Fruit fly (Drosophila melanogaster): ENCODE results near the gene Ama.

Gene Ama

DNA sequence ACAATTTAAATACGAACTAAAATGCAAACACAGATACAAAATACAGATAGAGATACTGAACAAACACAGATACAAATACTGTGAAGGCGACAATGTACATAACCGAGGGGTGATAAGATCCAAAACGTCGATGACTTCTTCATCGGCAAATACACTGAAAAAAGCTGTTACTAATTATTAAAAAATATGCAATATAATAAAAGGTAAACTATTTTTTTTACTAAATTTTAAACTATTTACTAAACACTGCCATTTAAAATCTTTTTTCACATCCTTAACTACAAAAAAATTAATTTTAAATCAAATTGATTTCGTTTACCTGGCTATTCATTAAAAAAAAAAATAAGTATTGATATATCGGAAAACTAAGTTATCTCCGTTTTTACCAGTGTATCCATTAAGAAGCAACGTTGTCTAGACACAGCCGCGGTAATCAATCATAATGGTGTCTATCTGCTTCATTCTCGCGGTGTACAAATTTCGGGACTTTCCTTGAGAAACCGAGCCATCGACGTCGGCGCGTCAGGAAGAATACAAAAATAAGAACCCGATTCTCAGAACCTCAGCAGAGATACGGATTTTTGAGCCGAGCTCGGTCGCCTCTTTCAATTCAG is 508 bp downstream of the Ama start (continued):
- no peak for TF ChIP-seq mam (GFP tag; optimal IDR thresholded peaks at IDR 0.05)
- TF ChIP-seq CG1647 (GFP tag; optimal IDR thresholded peaks at IDR 0.05), result no peak
- TF ChIP-seq CG32772 (GFP tag; IDR thresholded peaks at IDR 0.05), result peak; percentile 72
- peak; percentile 65 for TF ChIP-seq CG15011 (GFP tag; optimal IDR thresholded peaks at IDR 0.05)
- TF ChIP-seq CG30431 (GFP tag; optimal IDR thresholded peaks at IDR 0.05), result peak; percentile 64
- TF ChIP-seq CG2120 (GFP tag; optimal IDR thresholded peaks at IDR 0.05), result no peak
- peak; percentile 52 for TF ChIP-seq CG11398 (GFP tag; optimal IDR thresholded peaks at IDR 0.05)
- TF ChIP-seq Deaf1 (tag; optimal IDR thresholded peaks at IDR 0.05), result peak; percentile 67
- TF ChIP-seq CG9817 (tag; optimal IDR thresholded peaks at IDR 0.05), result peak; percentile 25
- TF ChIP-seq crc (GFP tag; optimal IDR thresholded peaks at IDR 0.05), result no peak
- no peak for TF ChIP-seq tna (GFP tag; IDR thresholded peaks at IDR 0.05; ENCODE audit: partially characterized antibody)
- peak; percentile 73 for TF ChIP-seq sqz (GFP tag; optimal IDR thresholded peaks at IDR 0.05)
- no peak for TF ChIP-seq CG10543 (GFP tag; optimal IDR thresholded peaks at IDR 0.05)
- TF ChIP-seq CG9932 (GFP tag; IDR thresholded peaks at IDR 0.05), result no peak
- TF ChIP-seq Lhr (GFP tag; optimal IDR thresholded peaks at IDR 0.05), result peak; percentile 84
- peak; percentile 81 for TF ChIP-seq CG17359 (tag; optimal IDR thresholded peaks at IDR 0.05)
- TF ChIP-seq D19B (GFP tag; optimal IDR thresholded peaks at IDR 0.05), result peak; percentile 5
- peak; percentile 84 for TF ChIP-seq grn (GFP tag; optimal IDR thresholded peaks at IDR 0.05)
- peak; percentile 15 for TF ChIP-seq Dad (GFP tag; optimal IDR thresholded peaks at IDR 0.05)
- TF ChIP-seq CG9609 (GFP tag; optimal IDR thresholded peaks at IDR 0.05), result peak; percentile 33
- peak; percentile 48 for TF ChIP-seq Atf-2 (GFP tag; optimal IDR thresholded peaks at IDR 0.05)
- TF ChIP-seq lbe (GFP tag; optimal IDR thresholded peaks at IDR 0.05), result peak; percentile 41
- no peak for TF ChIP-seq B-H2 (GFP tag; optimal IDR thresholded peaks at IDR 0.05)
- no peak for TF ChIP-seq dm (GFP tag; optimal IDR thresholded peaks at IDR 0.05)
- TF ChIP-seq crp (GFP tag; optimal IDR thresholded peaks at IDR 0.05), result peak in 1 of 2 experiments; percentile 17
- peak; percentile 79; the same call in 1 of the 2 replicates for TF ChIP-seq CG10959 (GFP tag; IDR thresholded peaks at IDR 0.05)
- TF ChIP-seq otp (GFP tag; IDR thresholded peaks at IDR 0.05), result peak; percentile 75; the same call in 2 of the 3 replicates
- TF ChIP-seq Hey (tag; optimal IDR thresholded peaks at IDR 0.05), result no peak
- TF ChIP-seq nerfin-2 (GFP tag; IDR thresholded peaks at IDR 0.05; ENCODE audit: partially characterized antibody), result no peak
- TF ChIP-seq ab (GFP tag; optimal IDR thresholded peaks at IDR 0.05), result no peak
- TF ChIP-seq CG4282 (GFP tag; optimal IDR thresholded peaks at IDR 0.05), result no peak
- no peak for TF ChIP-seq disco-r (GFP tag; optimal IDR thresholded peaks at IDR 0.05)
- no peak for TF ChIP-seq vnd (GFP tag; IDR thresholded peaks at IDR 0.05; ENCODE audit: partially characterized antibody)
- peak; percentile 0 for TF ChIP-seq Myb (GFP tag; optimal IDR thresholded peaks at IDR 0.05)
- peak; percentile 65 for TF ChIP-seq CG17568 (GFP tag; optimal IDR thresholded peaks at IDR 0.05)
- no peak for TF ChIP-seq ato (GFP tag; IDR thresholded peaks at IDR 0.05; ENCODE audit: partially characterized antibody)
- peak; percentile 84 for TF ChIP-seq CG9437 (GFP tag; optimal IDR thresholded peaks at IDR 0.05)
- no peak; the same call in 2 of the 3 replicates for TF ChIP-seq CG7357 (GFP tag; IDR thresholded peaks at IDR 0.05)
- TF ChIP-seq CG15479 (GFP tag; optimal IDR thresholded peaks at IDR 0.05), result peak; percentile 91
- peak; percentile 80 for TF ChIP-seq CG13123 (GFP tag; optimal IDR thresholded peaks at IDR 0.05)
- TF ChIP-seq hth (optimal IDR thresholded peaks at IDR 0.05), result no peak
- peak; percentile 90 for TF ChIP-seq CG2202 (tag; optimal IDR thresholded peaks at IDR 0.05)
- no peak for TF ChIP-seq Dp (GFP tag; optimal IDR thresholded peaks at IDR 0.05)
- TF ChIP-seq gcm (GFP tag; optimal IDR thresholded peaks at IDR 0.05), result peak; percentile 95
- TF ChIP-seq Ravus (GFP tag; IDR thresholded peaks at IDR 0.05), result no peak; the same call in 1 of the 2 replicates
- TF ChIP-seq tll (GFP tag; optimal IDR thresholded peaks at IDR 0.05), result peak in 1 of 2 experiments; percentile 98
- peak; percentile 80 for TF ChIP-seq odd (GFP tag; optimal IDR thresholded peaks at IDR 0.05)
- peak; percentile 66 for TF ChIP-seq esg (GFP tag; conservative IDR thresholded peaks at IDR 0.05)
- peak; percentile 48 for TF ChIP-seq btn (GFP tag; optimal IDR thresholded peaks at IDR 0.05)
- no peak for TF ChIP-seq CG14014 (GFP tag; IDR thresholded peaks at IDR 0.05)

All from whole organism, embryonic.